Worm (Caenorhabditis elegans): ENCODE measurements around the gene Y39B6A.29.
A peak's percentile ranks its signal among the peaks of the same experiment; 100 is the strongest.

The Y39B6A.29 gene

DNA sequence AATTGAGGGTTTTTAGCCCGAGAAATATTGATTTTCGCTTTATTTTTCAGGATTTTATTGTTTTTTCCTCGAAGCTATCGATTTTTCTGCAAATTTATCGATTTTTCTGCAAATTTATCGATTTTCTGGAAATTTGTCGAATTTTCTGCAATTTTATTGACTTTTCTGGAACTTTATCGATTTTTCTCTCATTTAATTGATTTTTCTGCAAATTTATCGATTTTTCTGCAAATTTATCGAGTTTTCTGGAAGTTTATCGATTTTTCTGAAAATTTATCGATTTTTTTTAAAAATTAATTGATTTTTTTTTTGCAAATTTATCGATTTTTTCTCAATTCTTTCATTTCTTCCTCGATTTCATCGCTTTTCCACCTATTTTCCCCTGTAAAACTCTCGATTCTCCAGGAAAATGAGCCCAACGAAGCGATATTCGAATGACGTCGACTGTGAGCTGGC lies 31.0 kb downstream of the Y39B6A.29 start, which contains the start of gene gtf-2F2:
Gene gtf-2F2 (plus strand): TSS at position 406 of the 456 bp plus-strand sequence.
- TF ChIP-seq ceh-28 (tag; optimal IDR thresholded peaks at IDR 0.05): peak; percentile 94
- TF ChIP-seq nhr-25 (tag; optimal IDR thresholded peaks at IDR 0.05): no peak

ce11 chrV:18993017-18993416 lies 31.6 kb downstream of the Y39B6A.29 start:
- TF ChIP-seq nhr-237 (tag; optimal IDR thresholded peaks at IDR 0.05) (no peak), egl-27 (tag; optimal IDR thresholded peaks at IDR 0.05) (no peak), nhr-11 (tag; optimal IDR thresholded peaks at IDR 0.05) (no peak), R02D3.7 (tag; optimal IDR thresholded peaks at IDR 0.05) (no peak), ama-1 (optimal IDR thresholded peaks at IDR 0.05) (no peak), pha-4 (tag; optimal IDR thresholded peaks at IDR 0.05) (no peak), lsy-12 (tag; optimal IDR thresholded peaks at IDR 0.05) (no peak), lin-15B (tag; optimal IDR thresholded peaks at IDR 0.05) (no peak), ceh-28 (tag; optimal IDR thresholded peaks at IDR 0.05) (no peak), nhr-23 (tag; optimal IDR thresholded peaks at IDR 0.05) (no peak), nhr-25 (tag; optimal IDR thresholded peaks at IDR 0.05) (no peak), fkh-10 (GFP tag; optimal IDR thresholded peaks at IDR 0.05) (no peak), elt-1 (tag; optimal IDR thresholded peaks at IDR 0.05) (no peak), tbx-2 (tag; optimal IDR thresholded peaks at IDR 0.05) (no peak), skn-1 (tag; optimal IDR thresholded peaks at IDR 0.05) (no peak), ceh-82 (tag; optimal IDR thresholded peaks at IDR 0.05) (no peak)

ce11 chrV:18990958-18991357 lies 33.6 kb downstream of the Y39B6A.29 start:
- TF ChIP-seq mdl-1 (tag; optimal IDR thresholded peaks at IDR 0.05) (no peak), nhr-28 (tag; optimal IDR thresholded peaks at IDR 0.05) (no peak), elt-3 (tag; optimal IDR thresholded peaks at IDR 0.05) (no peak), R02D3.7 (tag; optimal IDR thresholded peaks at IDR 0.05) (no peak), lsy-12 (tag; optimal IDR thresholded peaks at IDR 0.05) (no peak), pqm-1 (tag; optimal IDR thresholded peaks at IDR 0.05) (no peak), elt-1 (tag; optimal IDR thresholded peaks at IDR 0.05) (no peak), nhr-77 (tag; optimal IDR thresholded peaks at IDR 0.05) (no peak), eor-1 (tag; optimal IDR thresholded peaks at IDR 0.05) (no peak), egl-27 (tag; optimal IDR thresholded peaks at IDR 0.05) (no peak), fkh-10 (GFP tag; optimal IDR thresholded peaks at IDR 0.05) (no peak), nhr-11 (tag; optimal IDR thresholded peaks at IDR 0.05) (no peak), fos-1 (tag; optimal IDR thresholded peaks at IDR 0.05) (no peak), unc-39 (tag; optimal IDR thresholded peaks at IDR 0.05) (no peak), nhr-237 (tag; optimal IDR thresholded peaks at IDR 0.05) (no peak), aly-2 (tag; optimal IDR thresholded peaks at IDR 0.05) (no peak), hmg-11 (tag; optimal IDR thresholded peaks at IDR 0.05) (no peak)

DNA sequence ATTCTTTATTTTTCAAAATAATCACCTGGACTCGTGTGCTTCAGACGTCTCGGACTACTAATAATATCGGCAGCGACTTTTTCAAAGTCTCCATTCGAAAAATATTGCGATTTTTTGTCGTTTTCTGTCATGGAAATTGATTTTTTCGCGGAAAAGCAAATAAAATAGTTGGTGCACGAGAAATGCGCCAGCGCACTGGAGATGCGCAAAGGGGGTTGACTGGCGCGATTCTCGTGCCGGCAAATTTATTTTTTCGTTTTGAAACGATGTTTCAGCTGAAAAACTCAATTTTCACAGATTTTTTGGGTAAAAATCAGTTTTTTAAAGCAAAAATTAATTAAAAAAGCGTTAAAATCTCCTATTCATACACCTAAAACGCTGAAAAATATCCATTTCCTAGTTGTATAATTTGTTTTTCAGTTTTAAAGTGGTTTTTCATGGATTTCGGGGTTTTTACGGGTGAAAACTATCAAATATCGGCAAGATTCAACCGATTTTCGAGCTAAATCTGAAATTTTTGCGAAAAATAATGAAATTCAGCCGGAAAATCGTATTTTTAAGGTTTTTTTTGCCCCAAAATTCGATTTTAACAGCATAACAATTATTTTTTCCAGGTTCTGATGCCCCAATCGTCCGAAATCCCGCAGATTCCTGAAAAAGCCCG lies 34.2 kb downstream of the Y39B6A.29 start, which contains the start of the genes reps-1 and Y39B6A.37:
Gene reps-1 (minus strand): TSS at position 263 of the 664 bp plus-strand sequence.
Gene Y39B6A.37 (plus strand): TSS at position 614 of the 664 bp plus-strand sequence.
- TF ChIP-seq pha-4 (tag; optimal IDR thresholded peaks at IDR 0.05): peak; percentile 74
- peak; percentile 49 for TF ChIP-seq lin-39 (tag; optimal IDR thresholded peaks at IDR 0.05)
- TF ChIP-seq ceh-82 (tag; optimal IDR thresholded peaks at IDR 0.05): no peak
- TF ChIP-seq ceh-28 (tag; optimal IDR thresholded peaks at IDR 0.05): peak; percentile 54
- no peak for TF ChIP-seq snpc-4 (tag; optimal IDR thresholded peaks at IDR 0.05)
- TF ChIP-seq fkh-10 (GFP tag; optimal IDR thresholded peaks at IDR 0.05): peak; percentile 2
- TF ChIP-seq sea-2 (GFP tag; optimal IDR thresholded peaks at IDR 0.05): no peak
- no peak for TF ChIP-seq mml-1 (tag; optimal IDR thresholded peaks at IDR 0.05)
- TF ChIP-seq jun-1 (tag; optimal IDR thresholded peaks at IDR 0.05): peak; percentile 10
- TF ChIP-seq nhr-43 (tag; optimal IDR thresholded peaks at IDR 0.05; ENCODE audit: poor library complexity, severe bottlenecking): peak; percentile 38
- TF ChIP-seq lin-15B (tag; optimal IDR thresholded peaks at IDR 0.05): peak; percentile 61
- TF ChIP-seq nhr-25 (tag; optimal IDR thresholded peaks at IDR 0.05): peak; percentile 54
- peak; percentile 61 for TF ChIP-seq hmg-11 (tag; optimal IDR thresholded peaks at IDR 0.05)
- TF ChIP-seq ceh-16 (tag; optimal IDR thresholded peaks at IDR 0.05): no peak
- TF ChIP-seq R02D3.7 (tag; optimal IDR thresholded peaks at IDR 0.05): peak; percentile 51
- no peak for TF ChIP-seq nhr-77 (tag; optimal IDR thresholded peaks at IDR 0.05)
- peak; percentile 58 for TF ChIP-seq nfya-1 (tag; optimal IDR thresholded peaks at IDR 0.05; ENCODE audit: insufficient read depth)
- peak; percentile 35 for TF ChIP-seq tbx-2 (tag; optimal IDR thresholded peaks at IDR 0.05)
- peak; percentile 28 for TF ChIP-seq egl-5 (tag; optimal IDR thresholded peaks at IDR 0.05)
- peak; percentile 63 for TF ChIP-seq nhr-23 (tag; optimal IDR thresholded peaks at IDR 0.05)
- TF ChIP-seq elt-2 (tag; optimal IDR thresholded peaks at IDR 0.05): peak; percentile 33
- no peak for TF ChIP-seq elt-1 (tag; optimal IDR thresholded peaks at IDR 0.05)
